Worm (Caenorhabditis elegans): Measurements from ENCODE around the gene F40G9.19.

F40G9.19 gene

ce11 chrIII:173501-173900, at the start of gene F40G9.19:
Gene F40G9.19 (plus strand): TSS chrIII:173801.
- TF ChIP-seq W03F9.2 (tag; optimal IDR thresholded peaks at IDR 0.05) (no peak), him-1 (tag; optimal IDR thresholded peaks at IDR 0.05) (no peak), dao-5 (tag; optimal IDR thresholded peaks at IDR 0.05) (no peak)

ce11 chrIII:124478-124877, 49.1 kb upstream of the F40G9.19 start, which contains the start of gene pals-23:
Gene pals-23 (plus strand): TSS chrIII:124778.
- no peak for TF ChIP-seq W03F9.2 (tag; optimal IDR thresholded peaks at IDR 0.05)
- no peak for TF ChIP-seq dao-5 (tag; optimal IDR thresholded peaks at IDR 0.05)
- TF ChIP-seq him-1 (tag; optimal IDR thresholded peaks at IDR 0.05) = no peak

ce11 chrIII:130650-131049, 43.0 kb upstream of the F40G9.19 start, which contains the start of the genes nhr-280 and C29F9.2:
Gene nhr-280 (minus strand): TSS chrIII:130750.
Gene C29F9.2 (plus strand): TSS chrIII:130947.
- TF ChIP-seq dao-5 (tag; optimal IDR thresholded peaks at IDR 0.05) = no peak
- TF ChIP-seq W03F9.2 (tag; optimal IDR thresholded peaks at IDR 0.05) = no peak
- TF ChIP-seq him-1 (tag; optimal IDR thresholded peaks at IDR 0.05) = no peak

ce11 chrIII:131627-132026, 42.0 kb upstream of the F40G9.19 start:
- no peak for TF ChIP-seq dao-5 (tag; optimal IDR thresholded peaks at IDR 0.05)
- TF ChIP-seq W03F9.2 (tag; optimal IDR thresholded peaks at IDR 0.05) = no peak
- TF ChIP-seq him-1 (tag; optimal IDR thresholded peaks at IDR 0.05) = no peak

- TF ChIP-seq dao-5 (tag; optimal IDR thresholded peaks at IDR 0.05) = no peak
Measured at ce11 chrIII:132118-132517, 41.5 kb upstream of the F40G9.19 start, which contains the start of gene pals-22. Gene pals-22 (plus strand): TSS chrIII:132418.

- TF ChIP-seq him-1 (tag; optimal IDR thresholded peaks at IDR 0.05) = no peak
- no peak for TF ChIP-seq dao-5 (tag; optimal IDR thresholded peaks at IDR 0.05)
Measured at ce11 chrIII:134194-134593, 39.4 kb upstream of the F40G9.19 start, which contains the start of gene pals-25. Gene pals-25 (plus strand): TSS chrIII:134494.

ce11 chrIII:140904-141303, 32.7 kb upstream of the F40G9.19 start, which contains the start of gene fbxb-81:
Gene fbxb-81 (minus strand): TSS chrIII:141217.
- TF ChIP-seq dao-5 (tag; optimal IDR thresholded peaks at IDR 0.05) (no peak), him-1 (tag; optimal IDR thresholded peaks at IDR 0.05) (no peak), W03F9.2 (tag; optimal IDR thresholded peaks at IDR 0.05) (no peak)

ce11 chrIII:143121-143520, 30.5 kb upstream of the F40G9.19 start, which contains the start of gene fbxb-82:
Gene fbxb-82 (minus strand): TSS chrIII:143221.
- no peak for TF ChIP-seq dao-5 (tag; optimal IDR thresholded peaks at IDR 0.05)
- no peak for TF ChIP-seq W03F9.2 (tag; optimal IDR thresholded peaks at IDR 0.05)
- TF ChIP-seq him-1 (tag; optimal IDR thresholded peaks at IDR 0.05) = no peak

- TF ChIP-seq W03F9.2 (tag; optimal IDR thresholded peaks at IDR 0.05) = no peak
- TF ChIP-seq dao-5 (tag; optimal IDR thresholded peaks at IDR 0.05) = no peak
- TF ChIP-seq him-1 (tag; optimal IDR thresholded peaks at IDR 0.05) = no peak
Measured at ce11 chrIII:145078-145477, 28.5 kb upstream of the F40G9.19 start, which contains the start of the genes T17A3.12 and fbxb-83. Gene T17A3.12 (minus strand): TSS chrIII:145178. Gene fbxb-83 (minus strand): TSS chrIII:145211.

ce11 chrIII:146369-146768, 27.2 kb upstream of the F40G9.19 start, which contains the start of gene fbxb-84:
Gene fbxb-84 (minus strand): TSS chrIII:146469.
- TF ChIP-seq dao-5 (tag; optimal IDR thresholded peaks at IDR 0.05) = no peak
- TF ChIP-seq him-1 (tag; optimal IDR thresholded peaks at IDR 0.05) = no peak
- no peak for TF ChIP-seq W03F9.2 (tag; optimal IDR thresholded peaks at IDR 0.05)

- TF ChIP-seq W03F9.2 (tag; optimal IDR thresholded peaks at IDR 0.05) (no peak), dao-5 (tag; optimal IDR thresholded peaks at IDR 0.05) (no peak), him-1 (tag; optimal IDR thresholded peaks at IDR 0.05) (no peak)
Measured at ce11 chrIII:147570-148076, 26.0 kb upstream of the F40G9.19 start, which contains the start of gene sqst-5. Gene sqst-5 (minus strand): TSS chrIII:147620.

ce11 chrIII:149132-149531, 24.5 kb upstream of the F40G9.19 start:
- no peak for TF ChIP-seq W03F9.2 (tag; optimal IDR thresholded peaks at IDR 0.05)
- no peak for TF ChIP-seq dao-5 (tag; optimal IDR thresholded peaks at IDR 0.05)
- no peak for TF ChIP-seq him-1 (tag; optimal IDR thresholded peaks at IDR 0.05)

- no peak for TF ChIP-seq dao-5 (tag; optimal IDR thresholded peaks at IDR 0.05)
- TF ChIP-seq him-1 (tag; optimal IDR thresholded peaks at IDR 0.05) = no peak
Measured at ce11 chrIII:151084-151483, 22.5 kb upstream of the F40G9.19 start.

ce11 chrIII:154168-154567, 19.4 kb upstream of the F40G9.19 start:
- TF ChIP-seq W03F9.2 (tag; optimal IDR thresholded peaks at IDR 0.05) (no peak), him-1 (tag; optimal IDR thresholded peaks at IDR 0.05) (no peak), dao-5 (tag; optimal IDR thresholded peaks at IDR 0.05) (no peak)

ce11 chrIII:156645-157044, 17.0 kb upstream of the F40G9.19 start, which contains the start of the genes zig-13 and ver-1:
Gene zig-13 (minus strand): TSS chrIII:156745.
Gene ver-1 (plus strand): TSS chrIII:156824.
- TF ChIP-seq dao-5 (tag; optimal IDR thresholded peaks at IDR 0.05) (no peak), W03F9.2 (tag; optimal IDR thresholded peaks at IDR 0.05) (no peak), him-1 (tag; optimal IDR thresholded peaks at IDR 0.05) (no peak)
